Fruit fly (Drosophila melanogaster) whole organism, prepupa: Measurements from ENCODE around the gene B9d1.

Experiments used
- Blimp-1 ChIP-seq: fragments of 200-800 bp; sonication (Bioruptor generic); optimal IDR thresholded peaks from 3 replicates; lab custom pipeline; 2017; ENCODE audit warnings: missing biosample characterization, missing genetic modification characterization, mild to moderate bottlenecking, moderate library complexity, missing genetic modification reagents
- CG10631 ChIP-seq: fragments of 200-800 bp; sonication (Bioruptor generic); optimal IDR thresholded peaks from 2 replicates; lab custom pipeline; 2016; ENCODE audit warnings: missing biosample characterization, missing genetic modification characterization
- CG10669 ChIP-seq: fragments of 200-800 bp; sonication (Bioruptor generic); optimal IDR thresholded peaks from 3 replicates; lab custom pipeline; 2018; ENCODE audit warnings: missing biosample characterization, mild to moderate bottlenecking, missing genetic modification characterization, moderate library complexity
- CG11902 ChIP-seq: fragments of 200-800 bp; sonication (Bioruptor generic); optimal IDR thresholded peaks from 3 replicates; lab custom pipeline; 2016; ENCODE audit warnings: missing biosample characterization, missing genetic modification characterization
- CG15336 ChIP-seq: fragments of 200-800 bp; sonication (Bioruptor generic); IDR thresholded peaks from 2 replicates; pipeline ENCODE4 v1.3.6; 2022; ENCODE audit warnings: missing biosample characterization, missing genetic modification characterization
- CG1621 ChIP-seq: fragments of 200-800 bp; sonication (Bioruptor generic); optimal IDR thresholded peaks from 3 replicates; lab custom pipeline; 2018; ENCODE audit warnings: missing biosample characterization, mild to moderate bottlenecking, missing genetic modification characterization
- CG16779 ChIP-seq: fragments of 200-800 bp; sonication (Bioruptor generic); optimal IDR thresholded peaks from 3 replicates; lab custom pipeline; 2017; ENCODE audit warnings: missing biosample characterization, mild to moderate bottlenecking, missing genetic modification characterization
- CG3032 ChIP-seq: fragments of 200-800 bp; optimal IDR thresholded peaks from 2 replicates; lab custom pipeline; 2019; ENCODE audit warnings: missing biosample characterization, mild to moderate bottlenecking, missing genetic modification characterization, moderate library complexity
- CG3919 ChIP-seq: fragments of 200-800 bp; sonication (Bioruptor generic); optimal IDR thresholded peaks from 3 replicates; lab custom pipeline; 2016; ENCODE audit warnings: missing biosample characterization, missing genetic modification characterization
- CG4318 ChIP-seq: fragments of 200-800 bp; sonication (Bioruptor generic); optimal IDR thresholded peaks from 3 replicates; lab custom pipeline; 2017; ENCODE audit warnings: missing biosample characterization, mild to moderate bottlenecking, missing genetic modification characterization
- CG6163 ChIP-seq: fragments of 200-800 bp; sonication (Bioruptor generic); IDR thresholded peaks from 3 replicates; pipeline ENCODE4 v1.3.6; 2022; ENCODE audit warnings: missing biosample characterization, missing genetic modification characterization
- CG6792 ChIP-seq: fragments of 200-800 bp; sonication (Bioruptor generic); optimal IDR thresholded peaks from 3 replicates; lab custom pipeline; 2016; ENCODE audit warnings: missing biosample characterization, missing genetic modification characterization
- CG6808 ChIP-seq: fragments of 200-800 bp; sonication (Bioruptor generic); optimal IDR thresholded peaks from 3 replicates; lab custom pipeline; 2017; ENCODE audit warnings: missing biosample characterization, missing genetic modification characterization, mild to moderate bottlenecking, moderate library complexity, missing genetic modification reagents
- CG6854 ChIP-seq: fragments of 200-800 bp; sonication (Bioruptor generic); optimal IDR thresholded peaks from 2 replicates; lab custom pipeline; 2017; ENCODE audit warnings: missing biosample characterization, mild to moderate bottlenecking, missing genetic modification characterization
- CG8119 ChIP-seq: fragments of 200-800 bp; sonication (Bioruptor generic); IDR thresholded peaks from 3 replicates; pipeline ENCODE4 v1.3.6; 2022; ENCODE audit warnings: missing biosample characterization, missing genetic modification characterization
- CG8319 ChIP-seq: fragments of 200-800 bp; sonication (Bioruptor generic); optimal IDR thresholded peaks from 3 replicates; lab custom pipeline; 2016; ENCODE audit warnings: missing biosample characterization, missing genetic modification characterization
- CG8632 ChIP-seq: fragments of 200-800 bp; sonication (Bioruptor generic); optimal IDR thresholded peaks from 3 replicates; lab custom pipeline; 2016; ENCODE audit warnings: missing biosample characterization, missing genetic modification characterization
- CG9139 ChIP-seq: fragments of 200-800 bp; sonication (Bioruptor generic); optimal IDR thresholded peaks from 3 replicates; lab custom pipeline; 2017; ENCODE audit warnings: missing biosample characterization, mild to moderate bottlenecking, missing genetic modification characterization
- Eip75B ChIP-seq: fragments of 200-800 bp; sonication (Bioruptor generic); optimal IDR thresholded peaks from 3 replicates; lab custom pipeline; 2016; ENCODE audit warnings: missing biosample characterization, missing genetic modification characterization
- Ets21C ChIP-seq: fragments of 200-800 bp; sonication (Bioruptor generic); optimal IDR thresholded peaks from 3 replicates; lab custom pipeline; 2016; ENCODE audit warnings: missing biosample characterization, missing genetic modification characterization
- Ets96B ChIP-seq: fragments of 200-800 bp; optimal IDR thresholded peaks from 2 replicates; lab custom pipeline; 2019; ENCODE audit warnings: missing biosample characterization, mild to moderate bottlenecking, missing genetic modification characterization, moderate library complexity
- Gug ChIP-seq: fragments of 200-800 bp; sonication (Bioruptor generic); IDR thresholded peaks from 2 replicates; pipeline ENCODE4 v1.3.6; 2022; ENCODE audit warnings: missing biosample characterization, missing genetic modification characterization
- Hr38 ChIP-seq: sonication (Bioruptor generic); optimal IDR thresholded peaks from 2 replicates; lab custom pipeline; 2016; ENCODE audit warnings: missing biosample characterization, missing genetic modification characterization
- Hr4 ChIP-seq: fragments of 200-800 bp; sonication (Bioruptor generic); optimal IDR thresholded peaks from 3 replicates; lab custom pipeline; 2016; ENCODE audit warnings: missing biosample characterization, missing genetic modification characterization
- Lpt ChIP-seq: fragments of 200-800 bp; sonication (Bioruptor generic); optimal IDR thresholded peaks from 3 replicates; lab custom pipeline; 2016; ENCODE audit warnings: missing biosample characterization, missing genetic modification characterization
- Met ChIP-seq: fragments of 200-800 bp; sonication (Bioruptor generic); optimal IDR thresholded peaks from 3 replicates; lab custom pipeline; 2016; ENCODE audit warnings: missing biosample characterization, missing genetic modification characterization
- Sox14 ChIP-seq: fragments of 200-800 bp; sonication (Bioruptor generic); optimal IDR thresholded peaks from 3 replicates; lab custom pipeline; 2016; ENCODE audit warnings: missing biosample characterization, missing genetic modification characterization
- achi ChIP-seq: fragments of 200-800 bp; sonication (Bioruptor generic); optimal IDR thresholded peaks from 3 replicates; lab custom pipeline; 2016; ENCODE audit warnings: missing biosample characterization, missing genetic modification characterization
- acj6 ChIP-seq: fragments of 200-800 bp; sonication (Bioruptor generic); optimal IDR thresholded peaks from 3 replicates; lab custom pipeline; 2016; ENCODE audit warnings: missing biosample characterization, missing genetic modification characterization
- eg ChIP-seq: fragments of 200-800 bp; sonication (Bioruptor generic); IDR thresholded peaks from 3 replicates; pipeline ENCODE4 v1.3.6; 2022; ENCODE audit warnings: missing biosample characterization, missing genetic modification characterization
- esn ChIP-seq: fragments of 200-800 bp; sonication (Bioruptor generic); optimal IDR thresholded peaks from 2 replicates; lab custom pipeline; 2016; ENCODE audit warnings: missing biosample characterization, mild to moderate bottlenecking, missing genetic modification characterization, moderate library complexity
- fd85E ChIP-seq: fragments of 200-800 bp; sonication (Bioruptor generic); optimal IDR thresholded peaks from 3 replicates; lab custom pipeline; 2016; ENCODE audit warnings: missing biosample characterization, missing genetic modification characterization
- fkh ChIP-seq: fragments of 200-800 bp; sonication (Bioruptor generic); optimal IDR thresholded peaks from 3 replicates; lab custom pipeline; 2017; ENCODE audit warnings: missing biosample characterization, mild to moderate bottlenecking, missing genetic modification characterization, moderate library complexity
- lz ChIP-seq: fragments of 200-800 bp; sonication (Bioruptor generic); optimal IDR thresholded peaks from 3 replicates; lab custom pipeline; 2016; ENCODE audit warnings: missing biosample characterization, missing genetic modification characterization
- net ChIP-seq: fragments of 200-800 bp; sonication (Bioruptor generic); optimal IDR thresholded peaks from 3 replicates; lab custom pipeline; 2016; ENCODE audit warnings: missing biosample characterization, missing genetic modification characterization
- pdm3 ChIP-seq: fragments of 200-800 bp; sonication (Bioruptor generic); optimal IDR thresholded peaks from 3 replicates; lab custom pipeline; 2016; ENCODE audit warnings: missing biosample characterization, missing genetic modification characterization
- salr ChIP-seq, 2 experiments: fragments of 200-800 bp; sonication (Bioruptor generic); optimal IDR thresholded peaks; 3 replicates each; lab custom pipeline; 2016 to 2018; ENCODE audit warnings: missing biosample characterization in 2 of 2, missing genetic modification characterization in 2 of 2, mild to moderate bottlenecking in 1 of 2
- spab ChIP-seq: fragments of 200-800 bp; sonication (Bioruptor generic); optimal IDR thresholded peaks from 2 replicates; lab custom pipeline; 2017; ENCODE audit warnings: missing biosample characterization, mild to moderate bottlenecking, missing genetic modification characterization, missing genetic modification reagents
- ss ChIP-seq, 2 experiments: fragments of 200-800 bp; sonication (Bioruptor generic); optimal IDR thresholded peaks; 2 replicates in 1 of 2; 3 replicates in 1 of 2; lab custom pipeline; 2017 to 2018; ENCODE audit warnings: mild to moderate bottlenecking in 2 of 2, missing biosample characterization in 2 of 2, missing genetic modification characterization in 2 of 2, moderate library complexity in 1 of 2
- svp ChIP-seq: fragments of 200-800 bp; sonication (Bioruptor generic); peaks from one replicate; lab custom pipeline; 2016; ENCODE audit warnings: missing biosample characterization, missing genetic modification characterization
- vri ChIP-seq: fragments of 200-800 bp; sonication (Bioruptor generic); optimal IDR thresholded peaks from 3 replicates; lab custom pipeline; 2016; ENCODE audit warnings: missing biosample characterization, mild to moderate bottlenecking, missing genetic modification characterization

The B9d1 gene

DNA sequence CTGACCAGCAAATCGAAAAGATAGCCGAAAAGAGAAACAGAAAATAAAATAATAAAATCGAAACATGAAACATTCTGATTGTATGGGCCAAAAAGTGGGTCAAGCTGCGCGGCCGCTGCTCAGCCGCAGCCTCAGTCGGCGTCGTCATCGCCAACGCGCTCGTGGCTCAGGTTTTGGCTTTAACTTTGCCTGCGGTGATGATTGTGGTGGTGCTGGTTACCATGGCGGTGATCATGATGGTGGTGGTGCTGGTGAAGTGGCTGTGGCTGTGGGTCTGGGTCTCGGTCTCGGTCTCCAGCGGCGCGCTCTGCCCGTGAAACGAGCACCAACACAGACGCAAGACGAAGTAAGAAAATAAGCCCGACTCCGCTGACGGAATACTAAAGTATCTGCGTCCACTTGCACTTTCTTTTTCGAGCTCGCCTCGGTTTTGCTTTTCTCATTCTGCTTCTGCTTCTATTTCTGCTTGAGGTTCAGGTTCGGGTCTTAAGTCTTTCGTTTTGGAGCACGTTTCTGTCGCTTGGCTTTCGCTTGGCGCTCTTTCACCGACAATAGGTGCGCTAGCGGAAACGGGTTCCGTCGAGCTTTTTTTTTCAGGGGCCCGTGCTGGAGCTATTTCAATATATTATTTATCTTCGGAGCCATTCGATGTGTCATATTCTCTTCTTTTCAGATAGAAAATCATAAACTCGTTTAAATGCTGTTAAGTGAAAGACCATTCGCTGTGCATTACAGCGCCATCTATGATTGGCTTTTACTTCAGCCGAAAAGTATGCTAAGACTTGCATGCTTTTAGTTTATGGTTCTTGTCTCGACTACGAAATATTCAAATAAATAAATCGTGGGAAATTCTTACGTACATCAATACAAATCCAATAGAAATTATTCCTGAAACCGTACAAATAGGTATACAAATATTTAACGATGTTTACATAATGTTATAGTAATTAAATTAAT is 44.0 kb upstream of the B9d1 start (continued):
- no peak for TF ChIP-seq Ets96B
- peak; percentile 60 for TF ChIP-seq Eip75B (GFP tag; lab: Kevin White, UChicago)
- no peak for TF ChIP-seq CG10631 (GFP tag; lab: Kevin White, UChicago)
- TF ChIP-seq CG15336 (GFP tag; lab: Robert Waterston, UW): peak; percentile 23; the same call in 1 of the 2 replicates
- TF ChIP-seq CG8319 (GFP tag; lab: Kevin White, UChicago): no peak
- no peak for TF ChIP-seq fd85E
- TF ChIP-seq CG6808: no peak
- no peak for TF ChIP-seq CG10669 (GFP tag; lab: Kevin White, UChicago)
- TF ChIP-seq Hr4: no peak
- no peak for TF ChIP-seq salr (GFP tag; optimal IDR thresholded peaks at IDR 0.05; lab: Kevin White, UChicago)
- no peak for TF ChIP-seq lz (GFP tag; lab: Kevin White, UChicago)
- no peak for TF ChIP-seq CG3032 (tag; lab: Kevin White, UChicago)
- TF ChIP-seq CG16779: no peak
- no peak for TF ChIP-seq CG8632 (GFP tag; lab: Kevin White, UChicago)
- no peak for TF ChIP-seq Hr38
- no peak for TF ChIP-seq svp
- peak; percentile 86 for TF ChIP-seq CG6854 (GFP tag; lab: Kevin White, UChicago)
- TF ChIP-seq eg (GFP tag; lab: Robert Waterston, UW): 0 out of 3 replicates have a peak, but pooled peaks have one; percentile 51
- no peak for TF ChIP-seq Lpt
- no peak for TF ChIP-seq Gug
- no peak for TF ChIP-seq Ets21C (GFP tag; lab: Kevin White, UChicago)
- TF ChIP-seq acj6 (GFP tag; lab: Kevin White, UChicago): no peak
- no peak for TF ChIP-seq Met (GFP tag; lab: Kevin White, UChicago)
- no peak for TF ChIP-seq net (GFP tag; lab: Kevin White, UChicago)
- TF ChIP-seq pdm3: no peak
- no peak for TF ChIP-seq CG11902
- no peak for TF ChIP-seq Sox14 (GFP tag; lab: Kevin White, UChicago)
- no peak for TF ChIP-seq spab (GFP tag; lab: Kevin White, UChicago)
- TF ChIP-seq CG8119 (GFP tag; lab: Robert Waterston, UW): no peak
- TF ChIP-seq CG6163 (GFP tag; lab: Robert Waterston, UW): 0 out of 3 replicates have a peak, but pooled peaks have one; percentile 39
- TF ChIP-seq ss (GFP tag; optimal IDR thresholded peaks at IDR 0.05; lab: Kevin White, UChicago): no peak
- TF ChIP-seq CG6792 (GFP tag; lab: Kevin White, UChicago): no peak
- peak; percentile 99 for TF ChIP-seq Blimp-1 (GFP tag; lab: Kevin White, UChicago)
- no peak for TF ChIP-seq fkh (GFP tag; lab: Kevin White, UChicago)
- TF ChIP-seq CG4318: no peak
- TF ChIP-seq achi (GFP tag; lab: Kevin White, UChicago): no peak
- peak; percentile 7 for TF ChIP-seq esn
- no peak for TF ChIP-seq vri (GFP tag; lab: Kevin White, UChicago)

DNA sequence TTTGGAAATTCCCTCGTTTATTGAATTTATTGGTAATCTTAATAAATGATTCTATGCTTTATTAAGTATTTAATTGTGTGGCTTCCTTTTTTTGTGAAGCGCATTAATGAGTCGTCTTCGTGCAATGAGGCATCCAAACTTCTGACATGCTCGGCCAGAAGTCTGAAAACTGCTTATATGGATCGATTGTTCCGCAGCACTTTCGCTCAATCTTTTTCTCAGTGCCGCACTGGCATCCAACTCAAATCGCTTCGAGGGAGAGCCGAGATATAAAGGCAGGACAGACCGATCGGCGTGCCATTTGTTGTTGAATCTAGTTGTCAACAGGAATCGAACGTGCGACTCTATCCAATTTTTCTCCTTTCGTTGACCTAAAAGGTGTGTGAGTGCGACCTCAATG is 42.0 kb upstream of the B9d1 start, which contains the start of gene Act88F:
Gene Act88F (plus strand): TSS at position 301 of the 400 bp plus-strand sequence.
- no peak for TF ChIP-seq CG1621 (tag; lab: Kevin White, UChicago)
- no peak for TF ChIP-seq esn
- no peak for TF ChIP-seq CG9139 (GFP tag; lab: Kevin White, UChicago)
- TF ChIP-seq CG3919 (GFP tag; lab: Kevin White, UChicago): no peak
- no peak for TF ChIP-seq net (GFP tag; lab: Kevin White, UChicago)
